Worm (Caenorhabditis elegans): Measurements from ENCODE around the gene clec-163.

DNA sequence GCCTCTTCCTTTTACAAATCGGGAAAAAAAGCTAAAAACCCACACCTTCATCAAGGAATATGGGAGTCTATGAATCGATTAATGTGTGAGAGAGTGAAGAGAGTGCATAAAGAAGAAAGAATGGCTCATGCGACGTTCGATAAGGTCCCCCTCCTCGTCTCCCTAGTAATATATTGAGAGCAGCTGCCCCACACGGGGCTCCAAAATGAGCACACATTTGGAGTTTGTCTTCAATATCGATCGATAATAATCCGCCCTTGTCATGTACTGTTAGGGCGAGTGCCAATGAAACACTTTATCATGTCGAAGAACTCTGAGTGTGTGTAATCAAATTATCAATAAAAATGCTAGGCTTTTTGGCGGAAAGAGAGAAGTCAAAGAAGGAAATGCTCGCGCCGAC lies 25.1 kb downstream of the clec-163 start:
- TF ChIP-seq efl-1 (optimal IDR thresholded peaks at IDR 0.05): no peak
- TF ChIP-seq efl-1 (GFP tag; optimal IDR thresholded peaks at IDR 0.05 in 1 of 2): peak in 1 of 2 experiments; percentile 80
- no peak for TF ChIP-seq C04F5.9 (tag; optimal IDR thresholded peaks at IDR 0.05)
- TF ChIP-seq snpc-4 (tag; optimal IDR thresholded peaks at IDR 0.05): no peak
